Worm (Caenorhabditis elegans): ENCODE measurements around the gene ceh-100.
"Not testable (repeated sequence)": the region's sequence is repeated elsewhere in the genome, so short reads cannot be mapped to it uniquely, and the experiment has no call there.

Gene ceh-100

DNA sequence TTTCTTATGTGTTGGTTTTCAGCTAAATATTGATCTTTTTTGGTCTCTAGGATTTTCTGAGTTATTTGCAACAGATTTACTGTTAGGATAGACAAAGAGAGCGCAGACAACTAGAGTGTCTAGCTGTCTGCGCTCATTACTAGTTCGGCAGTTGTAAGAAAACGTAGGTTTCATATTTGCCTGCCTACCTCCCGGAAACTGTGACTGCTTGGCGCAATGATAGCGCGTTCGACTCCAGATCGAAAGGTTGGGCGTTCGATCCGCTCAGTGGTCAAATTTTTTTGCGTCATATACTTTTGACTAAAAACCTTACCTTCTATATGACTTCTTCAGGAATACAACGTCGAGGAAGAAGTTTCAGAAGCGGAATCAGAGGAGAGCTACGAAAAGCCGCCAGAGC, 64.1 kb downstream of the ceh-100 start:
- TF ChIP-seq med-1 (GFP tag; optimal IDR thresholded peaks at IDR 0.05; ENCODE audit: insufficient read depth) (no peak), ztf-23 (GFP tag; IDR thresholded peaks at IDR 0.05) (no peak), cog-1 (tag; optimal IDR thresholded peaks at IDR 0.05) (no peak), ztf-29 (GFP tag; IDR thresholded peaks at IDR 0.05) (no peak), flt-1 (GFP tag; IDR thresholded peaks at IDR 0.05) (no peak), T22C8.4 (GFP tag; IDR thresholded peaks at IDR 0.05) (no peak), ref-1 (GFP tag; conservative IDR thresholded peaks at IDR 0.05) (no peak), klf-2 (GFP tag; conservative IDR thresholded peaks at IDR 0.05) (no peak), tab-1 (GFP tag; IDR thresholded peaks at IDR 0.05) (no peak)

DNA sequence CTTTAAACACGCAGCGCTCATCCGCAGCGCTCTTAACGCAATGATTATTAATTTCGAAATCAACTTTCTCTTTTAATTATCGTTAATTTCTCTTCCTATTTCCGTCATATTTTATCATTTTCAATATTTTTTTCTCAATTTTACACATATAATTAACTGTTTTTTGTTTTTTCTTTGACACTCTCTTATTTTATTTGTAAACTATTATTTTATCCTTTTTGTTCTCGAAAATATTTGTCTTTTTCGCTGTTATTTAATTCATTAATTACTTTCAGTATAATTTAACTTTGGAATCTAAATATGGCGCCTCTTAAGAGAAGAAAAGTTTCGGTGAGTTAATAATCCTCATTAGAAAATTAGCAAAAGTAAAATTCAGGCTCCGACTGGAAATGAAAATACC, 67.3 kb downstream of the ceh-100 start, which contains the start of gene F49C5.3:
TSS of gene F49C5.3 (plus strand) at position 301 of the 400 bp plus-strand sequence.
- not testable (repeated sequence) for TF ChIP-seq T22C8.4 (GFP tag; IDR thresholded peaks at IDR 0.05); med-1 (GFP tag; optimal IDR thresholded peaks at IDR 0.05; ENCODE audit: insufficient read depth); ztf-23 (GFP tag; IDR thresholded peaks at IDR 0.05)

DNA sequence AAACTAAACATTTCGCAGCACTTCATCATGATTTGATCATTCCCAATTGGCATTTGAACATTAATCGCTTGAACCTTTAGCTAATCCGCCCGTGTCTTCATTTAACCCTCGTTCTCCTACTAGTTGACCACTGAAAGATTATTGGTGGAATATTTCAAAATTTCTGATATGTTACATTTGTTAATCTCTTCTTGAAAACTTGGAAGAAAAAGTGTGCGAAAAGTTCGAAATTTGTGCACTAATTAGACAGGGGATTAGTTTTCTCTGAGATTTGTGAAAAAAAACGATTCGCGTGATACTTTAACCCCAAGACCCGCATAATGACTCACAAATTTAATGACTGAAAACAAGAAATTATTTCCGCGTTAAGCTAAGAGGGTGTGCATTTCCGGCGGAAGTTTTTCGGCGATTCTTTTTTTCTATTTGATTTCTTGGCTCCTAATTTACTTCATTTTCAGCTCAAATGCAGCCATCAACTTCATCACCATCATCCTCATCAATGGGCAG, 68.1 kb downstream of the ceh-100 start, which contains the start of gene nimk-1:
TSS of gene nimk-1 (plus strand) at position 457 of the 507 bp plus-strand sequence.
- TF ChIP-seq flt-1 (GFP tag; IDR thresholded peaks at IDR 0.05), result no peak
- TF ChIP-seq klf-2 (GFP tag; conservative IDR thresholded peaks at IDR 0.05), result no peak
- TF ChIP-seq med-1 (GFP tag; optimal IDR thresholded peaks at IDR 0.05; ENCODE audit: insufficient read depth), result no peak
- no peak for TF ChIP-seq ztf-29 (GFP tag; IDR thresholded peaks at IDR 0.05)
- no peak for TF ChIP-seq T22C8.4 (GFP tag; IDR thresholded peaks at IDR 0.05)
- no peak for TF ChIP-seq ztf-23 (GFP tag; IDR thresholded peaks at IDR 0.05)
- no peak for TF ChIP-seq cog-1 (tag; optimal IDR thresholded peaks at IDR 0.05)
- no peak for TF ChIP-seq ref-1 (GFP tag; conservative IDR thresholded peaks at IDR 0.05)
- no peak for TF ChIP-seq tab-1 (GFP tag; IDR thresholded peaks at IDR 0.05)

All from whole organism, midembryonic.